Worm (Caenorhabditis elegans) whole organism, late embryonic: ENCODE data around the gene lim-8.

ENCODE experiments used
- C08G9.2 ChIP-seq: sonication (generic microtip); optimal IDR thresholded peaks from 2 replicates; lab custom pipeline; 2016; ENCODE audit warnings: mild to moderate bottlenecking, missing genetic modification characterization, moderate library complexity, missing compliant biosample characterization
- C38D4.7 ChIP-seq: fragments of 200-800 bp; sonication (Bioruptor generic); optimal IDR thresholded peaks from 2 replicates; lab custom pipeline; 2018; ENCODE audit warnings: mild to moderate bottlenecking, missing genetic modification characterization, moderate library complexity, missing compliant biosample characterization
- F13H6.1 ChIP-seq: sonication (generic microtip); optimal IDR thresholded peaks from 2 replicates; lab custom pipeline; 2016; ENCODE audit warnings: missing genetic modification characterization, missing compliant biosample characterization
- K02D7.2 ChIP-seq: sonication (generic microtip); optimal IDR thresholded peaks from 2 replicates; lab custom pipeline; 2017; ENCODE audit warnings: mild to moderate bottlenecking, missing genetic modification characterization, missing compliant biosample characterization
- Y22D7AL.16 ChIP-seq: sonication (generic microtip); optimal IDR thresholded peaks from 2 replicates; lab custom pipeline; 2016; ENCODE audit warnings: missing genetic modification characterization, missing compliant biosample characterization
- ahr-1 ChIP-seq: sonication (generic microtip); optimal IDR thresholded peaks from 2 replicates; lab custom pipeline; 2016; ENCODE audit warnings: missing genetic modification characterization, missing compliant biosample characterization
- ama-1 ChIP-seq: fragments of 150-350 bp; optimal IDR thresholded peaks from 2 replicates; lab custom pipeline; 2014
- ceh-18 ChIP-seq: sonication (generic microtip); optimal IDR thresholded peaks from 2 replicates; lab custom pipeline; 2016; ENCODE audit warnings: missing genetic modification characterization, missing compliant biosample characterization
- ceh-2 ChIP-seq: sonication (generic microtip); optimal IDR thresholded peaks from 2 replicates; lab custom pipeline; 2016; ENCODE audit warnings: missing genotype, missing genetic modification characterization, missing compliant biosample characterization
- ceh-22 ChIP-seq: sonication (generic microtip); optimal IDR thresholded peaks from 2 replicates; lab custom pipeline; 2017; ENCODE audit warnings: missing biosample characterization, missing genetic modification characterization
- ceh-24 ChIP-seq: sonication (generic microtip); optimal IDR thresholded peaks from 2 replicates; lab custom pipeline; 2016; ENCODE audit warnings: mild to moderate bottlenecking, missing genetic modification characterization, missing compliant biosample characterization
- ceh-30 ChIP-seq: fragments of 150-350 bp; optimal IDR thresholded peaks from 2 replicates; lab custom pipeline; 2014; ENCODE audit warnings: missing biosample characterization, missing genetic modification characterization
- ceh-34 ChIP-seq: sonication (generic microtip); optimal IDR thresholded peaks from 2 replicates; lab custom pipeline; 2016; ENCODE audit warnings: mild to moderate bottlenecking, missing genetic modification characterization, missing compliant biosample characterization
- ceh-48 ChIP-seq: sonication (generic microtip); optimal IDR thresholded peaks from 2 replicates; lab custom pipeline; 2016; ENCODE audit warnings: missing genetic modification characterization, inconsistent platforms, missing compliant biosample characterization
- ceh-6 ChIP-seq: fragments of 200-800 bp; sonication (Bioruptor generic); optimal IDR thresholded peaks from 2 replicates; lab custom pipeline; 2018; ENCODE audit warnings: mild to moderate bottlenecking, missing genetic modification characterization, missing compliant biosample characterization
- che-1 ChIP-seq: sonication (generic microtip); optimal IDR thresholded peaks from 2 replicates; lab custom pipeline; 2016; ENCODE audit warnings: mild to moderate bottlenecking, missing genetic modification characterization, missing compliant biosample characterization
- dmd-4 ChIP-seq: sonication (generic microtip); optimal IDR thresholded peaks from 2 replicates; lab custom pipeline; 2016; ENCODE audit warnings: borderline replicate concordance, missing genetic modification characterization, missing compliant biosample characterization
- dve-1 ChIP-seq: sonication (generic microtip); optimal IDR thresholded peaks from 2 replicates; lab custom pipeline; 2017; ENCODE audit warnings: antibody characterized with exemption, mild to moderate bottlenecking, missing genetic modification characterization, missing compliant biosample characterization
- elt-2 ChIP-seq: sonication (generic microtip); optimal IDR thresholded peaks from 2 replicates; lab custom pipeline; 2016; ENCODE audit warnings: missing genetic modification reagents, missing genetic modification characterization, missing compliant biosample characterization
- elt-4 ChIP-seq: sonication (generic microtip); optimal IDR thresholded peaks from 2 replicates; lab custom pipeline; 2016; ENCODE audit warnings: missing genetic modification characterization, missing compliant biosample characterization
- ets-4 ChIP-seq: sonication (generic microtip); optimal IDR thresholded peaks from 2 replicates; lab custom pipeline; 2016; ENCODE audit warnings: missing genetic modification characterization, missing compliant biosample characterization
- eyg-1 ChIP-seq: sonication (generic microtip); optimal IDR thresholded peaks from 2 replicates; lab custom pipeline; 2016; ENCODE audit warnings: missing genotype, missing genetic modification characterization, missing compliant biosample characterization
- fax-1 ChIP-seq: sonication (generic microtip); optimal IDR thresholded peaks from 2 replicates; lab custom pipeline; 2016; ENCODE audit warnings: missing genotype, missing genetic modification characterization, missing compliant biosample characterization
- fkh-10 ChIP-seq: fragments of 150-350 bp; optimal IDR thresholded peaks from 2 replicates; lab custom pipeline; 2014; ENCODE audit warnings: missing biosample characterization, missing genetic modification reagents, missing genetic modification characterization
- hlh-13 ChIP-seq: fragments of 200-800 bp; sonication (Bioruptor generic); optimal IDR thresholded peaks from 2 replicates; lab custom pipeline; 2018; ENCODE audit warnings: mild to moderate bottlenecking, missing genetic modification characterization, missing compliant biosample characterization
- hlh-30 ChIP-seq: sonication (generic microtip); optimal IDR thresholded peaks from 2 replicates; lab custom pipeline; 2017; ENCODE audit warnings: antibody characterized with exemption, missing genetic modification characterization, missing compliant biosample characterization; ENCODE audit not compliant: insufficient read depth
- lim-6 ChIP-seq: sonication (generic microtip); optimal IDR thresholded peaks from 2 replicates; lab custom pipeline; 2016; ENCODE audit warnings: missing genetic modification characterization, missing compliant biosample characterization
- lin-11 ChIP-seq: fragments of 200-800 bp; sonication (Bioruptor generic); optimal IDR thresholded peaks from 2 replicates; lab custom pipeline; 2018; ENCODE audit warnings: mild to moderate bottlenecking, missing genetic modification characterization, missing compliant biosample characterization
- madf-2 ChIP-seq: sonication (generic microtip); optimal IDR thresholded peaks from 2 replicates; lab custom pipeline; 2017; ENCODE audit warnings: missing genetic modification characterization, missing compliant biosample characterization
- mec-3 ChIP-seq: sonication (generic microtip); optimal IDR thresholded peaks from 2 replicates; lab custom pipeline; 2016; ENCODE audit warnings: borderline replicate concordance, missing genetic modification characterization, missing compliant biosample characterization
- npax-4 ChIP-seq: sonication (generic microtip); optimal IDR thresholded peaks from 2 replicates; lab custom pipeline; 2016; ENCODE audit warnings: missing genetic modification characterization, missing compliant biosample characterization
- odd-2 ChIP-seq: sonication (generic microtip); optimal IDR thresholded peaks from 2 replicates; lab custom pipeline; 2017; ENCODE audit warnings: antibody characterized with exemption, mild to moderate bottlenecking, missing genetic modification characterization, missing compliant biosample characterization
- pat-9 ChIP-seq: fragments of 200-800 bp; sonication (Bioruptor generic); optimal IDR thresholded peaks from 2 replicates; lab custom pipeline; 2018; ENCODE audit warnings: mild to moderate bottlenecking, missing genetic modification characterization, moderate library complexity, missing compliant biosample characterization
- pha-2 ChIP-seq: sonication (generic microtip); optimal IDR thresholded peaks from 2 replicates; lab custom pipeline; 2017; ENCODE audit warnings: mild to moderate bottlenecking, missing genetic modification characterization, missing compliant biosample characterization
- pha-4 ChIP-seq: fragments of 150-350 bp; optimal IDR thresholded peaks from 2 replicates; lab custom pipeline; 2018; ENCODE audit warnings: missing biosample characterization, missing genetic modification reagents, missing genetic modification characterization
- pqm-1 ChIP-seq: sonication (generic microtip); optimal IDR thresholded peaks from 2 replicates; lab custom pipeline; 2016; ENCODE audit warnings: missing genetic modification characterization, missing compliant biosample characterization
- ref-2 ChIP-seq: sonication (generic microtip); optimal IDR thresholded peaks from 2 replicates; lab custom pipeline; 2016; ENCODE audit warnings: missing genetic modification characterization, missing compliant biosample characterization
- rnt-1 ChIP-seq: sonication (generic microtip); optimal IDR thresholded peaks from 2 replicates; lab custom pipeline; 2016; ENCODE audit warnings: missing genetic modification characterization, missing compliant biosample characterization
- sdc-2 ChIP-seq: sonication (generic microtip); optimal IDR thresholded peaks from 2 replicates; lab custom pipeline; 2016; ENCODE audit warnings: missing genotype, missing genetic modification characterization, missing compliant biosample characterization
- sox-2 ChIP-seq: fragments of 200-800 bp; sonication (Bioruptor generic); IDR thresholded peaks from 2 replicates; pipeline ENCODE4 v1.3.6; 2022; ENCODE audit warnings: missing genetic modification reagents, missing genetic modification characterization, missing compliant biosample characterization
- sox-4 ChIP-seq: sonication (generic microtip); optimal IDR thresholded peaks from 2 replicates; lab custom pipeline; 2017; ENCODE audit warnings: mild to moderate bottlenecking, missing genetic modification characterization, inconsistent platforms, missing compliant biosample characterization
- syd-9 ChIP-seq: sonication (generic microtip); optimal IDR thresholded peaks from 2 replicates; lab custom pipeline; 2016; ENCODE audit warnings: mild to moderate bottlenecking, missing genetic modification characterization, moderate library complexity, missing compliant biosample characterization
- tbx-2 ChIP-seq: sonication (generic microtip); optimal IDR thresholded peaks from 2 replicates; lab custom pipeline; 2016; ENCODE audit warnings: missing genetic modification characterization, missing compliant biosample characterization
- tbx-7 ChIP-seq: sonication (generic microtip); optimal IDR thresholded peaks from 2 replicates; lab custom pipeline; 2016; ENCODE audit warnings: missing genotype, missing genetic modification characterization, missing compliant biosample characterization
- ttx-3 ChIP-seq: sonication (generic microtip); optimal IDR thresholded peaks from 2 replicates; lab custom pipeline; 2016; ENCODE audit warnings: missing genetic modification reagents, missing genetic modification characterization, missing compliant biosample characterization
- unc-42 ChIP-seq: sonication (generic microtip); optimal IDR thresholded peaks from 2 replicates; lab custom pipeline; 2016; ENCODE audit warnings: missing genotype, missing genetic modification characterization, missing compliant biosample characterization
- unc-86 ChIP-seq: sonication (generic microtip); optimal IDR thresholded peaks from 2 replicates; lab custom pipeline; 2016; ENCODE audit warnings: missing genetic modification characterization, missing compliant biosample characterization
- ztf-16 ChIP-seq: sonication (generic microtip); optimal IDR thresholded peaks from 2 replicates; lab custom pipeline; 2017; ENCODE audit warnings: missing genetic modification characterization, missing compliant biosample characterization

Gene lim-8

ce11 chrIII:6805397-6805796, 2.8 kb downstream of the lim-8 start (continued):
- TF ChIP-seq ceh-30 (tag; lab: Kevin White, UChicago), result no peak
- no peak for TF ChIP-seq syd-9 (tag; lab: Kevin White, UChicago)
- TF ChIP-seq sox-4 (tag; lab: Kevin White, UChicago), result peak; percentile 33
- TF ChIP-seq sdc-2 (tag; lab: Kevin White, UChicago), result peak; percentile 27
- peak; percentile 24 for TF ChIP-seq rnt-1 (tag; lab: Kevin White, UChicago)
- peak; percentile 15 for TF ChIP-seq ref-2 (tag; lab: Kevin White, UChicago)
- TF ChIP-seq ahr-1, result no peak
- TF ChIP-seq mec-3 (tag; lab: Kevin White, UChicago), result no peak
- peak; percentile 7 for TF ChIP-seq ceh-34 (tag; lab: Kevin White, UChicago)
- no peak for TF ChIP-seq ceh-48 (tag; lab: Kevin White, UChicago)
- TF ChIP-seq elt-4 (tag; lab: Kevin White, UChicago), result no peak
- peak; percentile 13 for TF ChIP-seq madf-2 (tag; lab: Kevin White, UChicago)
- TF ChIP-seq odd-2, result no peak
- TF ChIP-seq npax-4 (tag; lab: Kevin White, UChicago), result no peak
- no peak for TF ChIP-seq Y22D7AL.16 (tag; lab: Kevin White, UChicago)
- TF ChIP-seq pat-9, result no peak
- no peak for TF ChIP-seq fkh-10
- TF ChIP-seq F13H6.1 (tag; lab: Kevin White, UChicago), result no peak
- TF ChIP-seq unc-86, result peak; percentile 65
- peak; percentile 21 for TF ChIP-seq ztf-16 (tag; lab: Kevin White, UChicago)
- TF ChIP-seq hlh-13, result no peak
- TF ChIP-seq tbx-7, result no peak
- no peak for TF ChIP-seq ceh-2 (tag; lab: Kevin White, UChicago)
- no peak for TF ChIP-seq eyg-1 (tag; lab: Kevin White, UChicago)
- no peak for TF ChIP-seq unc-42 (tag; lab: Kevin White, UChicago)
- no peak for TF ChIP-seq ceh-22 (tag; lab: Kevin White, UChicago)
- TF ChIP-seq C38D4.7, result peak; percentile 39
- peak; percentile 11 for TF ChIP-seq K02D7.2 (tag; lab: Kevin White, UChicago)
- peak; percentile 62 for TF ChIP-seq che-1 (tag; lab: Kevin White, UChicago)
- TF ChIP-seq pha-2 (tag; lab: Kevin White, UChicago), result peak; percentile 29
- TF ChIP-seq ceh-18 (tag; lab: Kevin White, UChicago), result peak; percentile 26
- TF ChIP-seq pha-4, result no peak
- TF ChIP-seq pqm-1 (tag; lab: Kevin White, UChicago), result no peak
- TF ChIP-seq ets-4 (tag; lab: Kevin White, UChicago), result no peak
- TF ChIP-seq C08G9.2 (tag; lab: Kevin White, UChicago), result peak; percentile 34

ce11 chrIII:6816930-6817329, 14.3 kb downstream of the lim-8 start, which contains the start of gene F28F5.4:
F28F5.4 (minus strand) TSS chrIII:6817033.
- TF ChIP-seq ama-1 (lab: Kevin White, UChicago) (no peak), ceh-6 (GFP tag; lab: Kevin White, UChicago) (no peak), elt-2 (tag; lab: Kevin White, UChicago) (no peak), tbx-2 (tag; lab: Kevin White, UChicago) (no peak), hlh-30 (tag; lab: Kevin White, UChicago) (no peak), C08G9.2 (tag; lab: Kevin White, UChicago) (no peak), dve-1 (no peak), ceh-18 (tag; lab: Kevin White, UChicago) (no peak)

ce11 chrIII:6818037-6818436, 15.4 kb downstream of the lim-8 start:
- TF ChIP-seq odd-2, result no peak
- no peak for TF ChIP-seq ceh-2 (tag; lab: Kevin White, UChicago)
- no peak for TF ChIP-seq Y22D7AL.16 (tag; lab: Kevin White, UChicago)
- TF ChIP-seq eyg-1 (tag; lab: Kevin White, UChicago), result no peak
- TF ChIP-seq ref-2 (tag; lab: Kevin White, UChicago), result no peak
- TF ChIP-seq lim-6, result no peak
- TF ChIP-seq elt-4 (tag; lab: Kevin White, UChicago), result no peak
- TF ChIP-seq tbx-7, result no peak
- no peak for TF ChIP-seq fax-1
- TF ChIP-seq sox-2 (GFP tag; lab: Robert Waterston, UW), result no peak
- no peak for TF ChIP-seq ceh-24 (tag; lab: Kevin White, UChicago)
- no peak for TF ChIP-seq ets-4 (tag; lab: Kevin White, UChicago)
- no peak for TF ChIP-seq lin-11 (tag; lab: Kevin White, UChicago)
- no peak for TF ChIP-seq K02D7.2 (tag; lab: Kevin White, UChicago)
- TF ChIP-seq ttx-3, result no peak
- no peak for TF ChIP-seq dmd-4 (tag; lab: Kevin White, UChicago)
- TF ChIP-seq pha-2 (tag; lab: Kevin White, UChicago), result no peak
- TF ChIP-seq ceh-18 (tag; lab: Kevin White, UChicago), result no peak
- TF ChIP-seq, all 69 proteins: peak for 0
